Fruit fly (Drosophila melanogaster): ENCODE data around the gene CG16826.

Gene CG16826

DNA sequence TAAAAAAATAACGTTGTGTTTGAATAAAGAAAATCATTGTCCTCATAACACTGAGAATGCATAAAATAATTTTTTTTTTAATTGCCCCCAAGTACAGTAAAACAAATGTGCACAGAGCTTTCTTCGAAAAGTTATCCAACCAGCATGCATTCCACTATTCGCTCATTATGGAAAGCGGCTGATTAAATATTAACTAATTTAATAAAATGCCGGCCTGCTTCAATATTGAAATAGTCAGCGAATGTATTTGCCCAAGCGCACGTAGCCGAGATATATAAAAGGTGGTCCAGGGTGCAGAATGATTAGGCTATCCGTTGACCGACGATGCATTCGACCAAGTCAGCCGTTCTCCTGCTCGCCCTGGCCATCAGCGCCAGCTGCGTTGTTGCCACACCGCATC lies at the start of gene CG16826:
CG16826 (plus strand) TSS at position 301 of the 400 bp plus-strand sequence.
- no peak for TF ChIP-seq Sin3A (optimal IDR thresholded peaks at IDR 0.05)
- no peak for TF ChIP-seq h (optimal IDR thresholded peaks at IDR 0.05)
- TF ChIP-seq Myc (optimal IDR thresholded peaks at IDR 0.05) = no peak
- no peak for TF ChIP-seq insv (optimal IDR thresholded peaks at IDR 0.05)
- TF ChIP-seq ttk (optimal IDR thresholded peaks at IDR 0.05) = no peak
- TF ChIP-seq psq (optimal IDR thresholded peaks at IDR 0.05) = no peak

DNA sequence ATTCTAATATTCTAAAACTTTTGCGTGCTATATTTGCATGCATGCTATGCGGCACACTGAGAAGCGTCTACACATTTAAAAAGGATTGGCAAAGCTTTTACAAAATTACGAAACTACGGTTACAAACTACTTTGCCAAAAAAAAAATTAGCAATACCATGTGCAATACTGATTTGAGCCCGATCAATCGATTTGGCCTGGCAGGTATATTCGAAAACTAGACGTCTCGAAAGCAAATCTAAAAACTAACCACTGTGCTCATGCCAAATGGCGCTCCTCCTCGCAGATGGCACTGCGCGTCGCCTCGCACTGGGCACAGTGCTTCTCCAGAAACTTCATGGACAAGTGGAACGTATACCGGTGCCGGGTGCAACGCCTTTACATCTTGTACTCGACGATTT lies 43.1 kb upstream of the CG16826 start, which contains the start of gene CG16825:
CG16825 (plus strand) TSS at position 301 of the 400 bp plus-strand sequence.
- TF ChIP-seq Myc (optimal IDR thresholded peaks at IDR 0.05) (no peak), Sin3A (optimal IDR thresholded peaks at IDR 0.05) (no peak), h (optimal IDR thresholded peaks at IDR 0.05) (no peak)

DNA sequence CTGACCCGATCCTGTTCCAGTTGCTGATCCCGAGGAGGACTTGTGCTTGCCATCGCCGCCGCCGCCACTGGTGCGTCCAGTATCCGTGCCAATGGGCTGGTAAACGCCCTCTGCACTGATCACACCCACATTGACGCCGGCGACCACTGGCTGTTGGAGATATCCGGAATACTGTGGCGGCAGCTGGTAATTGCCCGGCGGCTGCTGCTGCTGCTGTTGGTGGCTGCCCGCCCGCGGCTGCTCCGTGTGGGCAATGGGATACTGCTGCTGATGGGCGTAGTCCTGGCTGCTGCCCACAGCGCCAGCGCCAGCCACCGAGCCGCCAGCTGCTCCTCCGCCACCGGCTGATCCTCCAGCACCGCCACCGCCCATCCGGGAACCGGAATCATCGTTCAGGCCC lies 42.6 kb upstream of the CG16826 start:
- TF ChIP-seq h (optimal IDR thresholded peaks at IDR 0.05) (no peak), Sin3A (optimal IDR thresholded peaks at IDR 0.05) (no peak), psq (optimal IDR thresholded peaks at IDR 0.05) (no peak), Myc (optimal IDR thresholded peaks at IDR 0.05) (no peak), insv (optimal IDR thresholded peaks at IDR 0.05) (no peak), ttk (optimal IDR thresholded peaks at IDR 0.05) (no peak)

DNA sequence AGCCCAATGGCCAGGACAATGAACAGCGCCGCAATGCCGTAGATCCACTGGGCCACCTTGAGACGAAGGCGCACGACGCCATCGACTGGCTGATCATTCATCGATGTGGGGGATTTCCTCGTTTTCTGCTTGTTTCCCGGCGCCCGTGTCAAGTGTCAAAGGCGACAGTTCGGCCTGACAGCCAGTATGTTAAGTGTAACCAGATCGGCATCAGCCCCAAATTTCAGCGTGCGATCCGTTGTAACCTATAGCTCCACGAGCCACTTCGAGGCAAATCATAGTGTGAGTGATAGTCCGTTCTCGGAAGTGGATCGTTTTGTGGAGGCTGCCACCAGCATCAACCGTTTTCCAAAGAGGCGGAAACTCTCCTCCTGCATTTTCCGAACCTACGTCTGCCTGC lies 40.9 kb upstream of the CG16826 start, which contains the start of gene CG43779:
CG43779 (minus strand) TSS at position 101 of the 400 bp plus-strand sequence.
- TF ChIP-seq insv (optimal IDR thresholded peaks at IDR 0.05) (no peak), psq (optimal IDR thresholded peaks at IDR 0.05) (no peak), ttk (optimal IDR thresholded peaks at IDR 0.05) (no peak), Myc (optimal IDR thresholded peaks at IDR 0.05) (no peak), Sin3A (optimal IDR thresholded peaks at IDR 0.05) (no peak), h (optimal IDR thresholded peaks at IDR 0.05) (no peak)

DNA sequence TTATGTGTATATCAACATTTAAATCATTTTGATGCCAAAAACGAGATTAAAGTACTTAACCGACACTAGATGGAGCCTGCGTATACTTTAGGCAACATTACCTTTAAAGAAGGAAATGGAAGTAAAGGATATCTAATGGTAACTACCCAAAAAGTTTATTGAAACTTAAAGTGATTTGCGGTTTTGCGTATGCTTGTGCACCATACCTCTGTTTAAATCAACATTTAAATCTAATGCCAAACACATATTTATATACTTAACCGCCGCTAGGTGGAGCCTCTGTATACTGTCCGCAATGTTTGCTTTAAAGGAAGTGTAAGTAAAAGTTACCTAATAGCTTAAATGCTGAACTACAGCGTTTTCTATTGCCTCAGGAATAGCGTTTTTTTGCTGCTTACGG lies 21.8 kb upstream of the CG16826 start:
- TF ChIP-seq Sin3A (optimal IDR thresholded peaks at IDR 0.05) = no peak
- no peak for TF ChIP-seq h (optimal IDR thresholded peaks at IDR 0.05)

DNA sequence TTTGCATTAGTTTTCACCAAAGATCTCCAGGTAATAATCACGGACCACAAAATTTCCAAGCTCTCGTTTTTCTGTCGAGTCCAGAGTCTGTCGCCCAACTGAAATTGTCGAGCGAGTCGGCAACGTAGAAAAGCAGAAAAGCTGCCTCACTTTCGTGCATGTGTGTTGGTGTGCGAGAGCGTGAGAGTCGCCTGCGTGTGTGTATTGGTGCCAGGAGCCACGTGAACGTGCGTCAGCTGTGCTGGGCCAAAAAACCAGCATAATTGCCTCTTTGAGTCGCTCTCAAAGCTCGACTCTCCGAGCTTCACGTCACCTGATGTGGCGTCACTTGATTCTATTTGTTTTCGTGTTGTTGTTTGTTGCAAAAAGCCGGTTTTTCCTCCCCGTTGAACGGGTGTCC lies 16.6 kb upstream of the CG16826 start, which contains the start of gene hbt:
hbt (minus strand) TSS at position 101 of the 400 bp plus-strand sequence.
- TF ChIP-seq Myc (optimal IDR thresholded peaks at IDR 0.05) (no peak), h (optimal IDR thresholded peaks at IDR 0.05) (no peak), Sin3A (optimal IDR thresholded peaks at IDR 0.05) (no peak), ttk (optimal IDR thresholded peaks at IDR 0.05) (no peak), insv (optimal IDR thresholded peaks at IDR 0.05) (no peak), psq (optimal IDR thresholded peaks at IDR 0.05) (no peak)

DNA sequence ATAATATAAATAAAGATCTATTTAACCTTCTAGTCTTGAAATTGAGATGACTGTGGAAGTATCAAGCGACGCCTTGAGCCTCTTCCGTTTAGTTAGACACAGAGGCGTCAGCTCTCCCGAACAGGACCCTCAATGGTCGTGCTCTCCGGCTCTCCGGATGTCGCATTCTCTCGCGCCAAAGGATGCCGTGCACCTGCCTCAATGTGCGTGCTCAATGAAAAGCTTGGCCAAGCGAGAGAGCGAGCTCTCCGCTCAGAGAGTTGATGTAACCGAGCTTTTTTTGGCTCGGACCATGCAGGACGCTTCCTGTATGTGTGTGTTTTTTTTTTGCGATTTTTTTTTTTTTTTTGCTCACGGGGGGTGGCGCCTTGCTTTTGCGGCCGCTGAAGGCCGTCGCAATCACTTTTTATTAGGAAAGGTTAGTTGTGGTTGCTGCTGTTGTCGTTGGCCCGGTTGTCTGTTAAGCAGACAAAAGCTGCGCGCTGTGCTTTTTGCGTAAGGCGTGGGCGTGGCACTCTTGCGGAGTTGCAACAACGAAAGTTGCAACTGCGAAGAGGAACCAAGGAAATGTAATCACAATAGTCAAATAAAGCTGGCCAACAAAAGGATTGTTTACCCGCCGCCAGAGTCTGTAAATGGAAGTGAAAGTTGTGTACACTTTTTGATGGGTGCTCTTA lies 15.6 kb upstream of the CG16826 start:
- TF ChIP-seq Myc (optimal IDR thresholded peaks at IDR 0.05) = no peak
- TF ChIP-seq insv (optimal IDR thresholded peaks at IDR 0.05) = no peak
- no peak for TF ChIP-seq ttk (optimal IDR thresholded peaks at IDR 0.05)
- TF ChIP-seq psq (optimal IDR thresholded peaks at IDR 0.05) = no peak
- no peak for TF ChIP-seq h (optimal IDR thresholded peaks at IDR 0.05)
- no peak for TF ChIP-seq Sin3A (optimal IDR thresholded peaks at IDR 0.05)

DNA sequence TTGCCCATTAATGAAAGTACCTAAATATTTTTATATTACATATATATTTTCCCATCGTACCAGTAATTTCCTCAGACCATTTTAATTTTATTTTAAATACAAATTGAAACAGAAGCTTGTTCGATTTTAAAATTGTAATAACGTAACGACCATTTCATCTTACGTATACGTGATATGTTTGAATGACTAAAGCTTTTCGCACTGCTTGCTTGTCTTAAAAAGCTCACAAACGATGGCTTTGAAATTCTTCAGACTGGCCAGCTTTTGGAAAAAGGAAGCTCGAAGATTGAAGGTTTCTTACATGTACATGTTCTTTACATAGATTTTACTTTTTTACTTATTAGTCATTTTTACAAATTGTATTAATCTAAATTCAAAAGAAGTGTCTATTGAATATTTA lies 14.8 kb upstream of the CG16826 start:
- TF ChIP-seq Myc (optimal IDR thresholded peaks at IDR 0.05) (no peak), Sin3A (optimal IDR thresholded peaks at IDR 0.05) (no peak), psq (optimal IDR thresholded peaks at IDR 0.05) (no peak), h (optimal IDR thresholded peaks at IDR 0.05) (no peak), ttk (optimal IDR thresholded peaks at IDR 0.05) (no peak), insv (optimal IDR thresholded peaks at IDR 0.05) (no peak)

DNA sequence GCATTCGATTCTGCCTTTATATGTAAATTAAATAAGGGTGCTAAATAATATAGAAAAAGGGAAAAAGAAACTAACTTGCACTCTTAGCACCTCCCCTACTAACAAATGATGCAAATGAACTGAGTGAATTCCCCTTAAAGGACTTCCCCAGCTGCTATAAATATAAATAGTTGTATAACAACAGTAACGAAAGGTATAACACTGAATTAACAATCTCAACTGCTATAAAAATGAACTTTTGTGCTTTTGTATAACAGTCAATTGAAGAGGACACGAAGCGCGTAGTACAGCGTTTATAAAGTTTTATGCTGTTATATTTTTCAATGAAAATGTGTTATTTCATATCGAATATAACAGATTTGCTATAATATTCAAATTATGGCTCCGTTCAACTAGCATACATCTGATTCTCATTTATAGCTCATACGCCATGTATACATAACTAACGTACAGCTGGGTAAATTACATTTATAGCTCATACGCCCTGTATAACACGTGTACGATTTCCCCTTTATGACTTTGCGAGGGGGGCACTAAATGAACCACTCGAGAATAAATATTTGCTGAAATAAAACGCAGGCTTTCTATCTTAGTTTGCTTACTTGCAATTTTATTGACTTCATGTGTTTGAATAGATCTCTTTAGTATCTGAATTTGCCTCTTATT lies 1.8 kb downstream of the CG16826 start:
- TF ChIP-seq ttk (optimal IDR thresholded peaks at IDR 0.05) (no peak), h (optimal IDR thresholded peaks at IDR 0.05) (no peak), Myc (optimal IDR thresholded peaks at IDR 0.05) (no peak), insv (optimal IDR thresholded peaks at IDR 0.05) (no peak), psq (optimal IDR thresholded peaks at IDR 0.05) (no peak), Sin3A (optimal IDR thresholded peaks at IDR 0.05) (no peak)

DNA sequence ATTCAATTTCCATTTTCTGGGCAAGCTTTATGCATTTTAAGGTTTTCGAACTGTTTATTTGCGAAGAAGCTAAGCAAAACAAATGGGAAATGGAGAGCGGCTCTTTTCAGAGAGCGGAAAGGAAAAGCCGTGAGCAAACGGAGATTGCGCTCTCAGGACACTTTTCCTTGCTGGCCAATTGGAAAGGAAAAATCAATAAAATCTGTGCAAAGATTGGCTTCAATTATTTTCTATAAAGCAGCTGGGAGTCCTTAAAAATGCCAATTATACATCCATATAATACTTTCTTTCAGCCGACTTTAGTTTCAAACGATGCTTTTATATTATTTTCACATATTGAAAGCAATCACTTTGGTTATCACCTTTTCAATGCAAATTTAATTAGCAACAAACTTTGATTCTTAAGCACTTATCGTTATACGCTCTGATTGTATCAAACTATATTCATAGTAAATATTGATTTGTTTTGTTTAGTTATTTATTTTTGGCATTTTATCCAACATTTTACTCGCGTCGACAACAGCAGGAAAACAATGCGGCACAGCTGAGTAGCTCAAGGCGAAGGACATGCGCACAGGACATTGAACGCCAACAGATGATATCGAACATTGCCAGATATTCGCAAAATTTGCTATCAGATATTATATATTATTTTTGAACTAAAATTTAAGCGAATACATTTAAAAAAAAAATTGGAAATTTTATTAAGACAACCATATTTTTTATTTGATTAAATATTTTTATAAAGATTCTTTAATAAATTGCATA lies 7.2 kb downstream of the CG16826 start, which contains the start of gene CG9395:
CG9395 (minus strand) TSS at position 494 of the 768 bp plus-strand sequence.
- TF ChIP-seq Myc (optimal IDR thresholded peaks at IDR 0.05) (no peak), Sin3A (optimal IDR thresholded peaks at IDR 0.05) (no peak), ttk (optimal IDR thresholded peaks at IDR 0.05) (no peak), psq (optimal IDR thresholded peaks at IDR 0.05) (no peak), h (optimal IDR thresholded peaks at IDR 0.05) (no peak), insv (optimal IDR thresholded peaks at IDR 0.05) (no peak)

DNA sequence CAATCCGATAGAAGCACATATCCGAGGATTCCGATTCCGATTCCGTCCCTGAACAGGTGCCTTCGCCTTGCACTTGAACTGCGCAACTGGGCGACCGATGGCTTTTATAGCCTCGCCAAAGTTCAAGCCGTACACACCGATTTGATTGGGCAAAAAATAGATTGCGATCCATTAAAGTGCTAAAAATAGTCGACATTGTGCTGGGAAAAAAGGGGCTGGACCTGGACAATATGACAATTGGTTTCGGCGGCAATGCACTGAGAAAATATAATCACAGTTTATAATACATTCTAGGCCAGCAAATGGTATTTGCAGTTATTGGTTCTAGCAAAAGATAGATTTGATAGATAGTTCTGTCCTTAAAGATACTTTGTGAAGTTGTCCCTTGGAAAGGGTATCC lies 13.9 kb downstream of the CG16826 start, which contains the start of gene CG9377:
CG9377 (minus strand) TSS at position 101 of the 400 bp plus-strand sequence.
- TF ChIP-seq ttk (optimal IDR thresholded peaks at IDR 0.05) (no peak), insv (optimal IDR thresholded peaks at IDR 0.05) (no peak), Sin3A (optimal IDR thresholded peaks at IDR 0.05) (no peak), psq (optimal IDR thresholded peaks at IDR 0.05) (no peak), Myc (optimal IDR thresholded peaks at IDR 0.05) (no peak), h (optimal IDR thresholded peaks at IDR 0.05) (no peak)

DNA sequence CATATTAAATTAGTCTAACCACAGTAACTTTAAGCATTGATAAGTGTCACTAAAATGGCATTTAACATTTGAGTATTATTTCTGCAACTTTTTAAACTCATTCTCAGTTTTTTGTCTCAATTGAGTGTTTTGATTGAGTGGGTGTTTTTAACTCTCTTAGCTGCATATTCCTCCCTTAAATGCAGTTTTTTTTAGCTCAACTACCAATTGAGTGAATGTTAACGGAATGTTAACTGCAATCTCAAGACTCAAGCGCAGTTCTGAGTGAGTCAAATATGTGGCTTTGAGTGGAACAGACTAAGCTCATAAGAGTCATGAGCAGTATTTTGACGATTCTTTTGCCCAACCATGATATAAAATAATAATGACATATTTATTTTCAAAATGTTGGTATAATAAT lies 15.4 kb downstream of the CG16826 start:
- TF ChIP-seq psq (optimal IDR thresholded peaks at IDR 0.05) (no peak), ttk (optimal IDR thresholded peaks at IDR 0.05) (no peak), Sin3A (optimal IDR thresholded peaks at IDR 0.05) (no peak), insv (optimal IDR thresholded peaks at IDR 0.05) (no peak), Myc (optimal IDR thresholded peaks at IDR 0.05) (no peak), h (optimal IDR thresholded peaks at IDR 0.05) (no peak)

Data from Kc167 (cell line).